Fruit fly (Drosophila melanogaster) whole organism, wandering third instar larva: ENCODE measurements around the gene Zip99C.

Source experiments
- Abd-B ChIP-seq: fragments of >200 bp; optimal IDR thresholded peaks from 2 replicates; lab custom pipeline; 2017; ENCODE audit warnings: missing biosample characterization, missing genetic modification characterization
- CG32264 ChIP-seq: fragments of 200-800 bp; sonication (Bioruptor generic); optimal IDR thresholded peaks from 2 replicates; lab custom pipeline; 2016; ENCODE audit warnings: missing biosample characterization, missing genetic modification characterization
- CG9705 ChIP-seq: fragments of 200-800 bp; sonication (Bioruptor generic); optimal IDR thresholded peaks from 2 replicates; lab custom pipeline; 2018; ENCODE audit warnings: missing biosample characterization, mild to moderate bottlenecking, missing genetic modification characterization
- CrebA ChIP-seq: fragments of 200-800 bp; sonication (Bioruptor generic); optimal IDR thresholded peaks from 2 replicates; lab custom pipeline; 2016; ENCODE audit warnings: missing biosample characterization, mild to moderate bottlenecking, missing genetic modification characterization, borderline replicate concordance
- Dfd ChIP-seq: fragments of >200 bp; optimal IDR thresholded peaks from 2 replicates; lab custom pipeline; 2017; ENCODE audit warnings: missing biosample characterization, missing genetic modification characterization
- Dif ChIP-seq: fragments of 200-275, 200-300 bp; sonication (Bioruptor generic); optimal IDR thresholded peaks from 2 replicates; lab custom pipeline; 2018; ENCODE audit warnings: missing biosample characterization, missing genetic modification characterization; ENCODE audit not compliant: partially characterized antibody
- HLH106 ChIP-seq: fragments of 200-800 bp; optimal IDR thresholded peaks from 3 replicates; lab custom pipeline; 2019; ENCODE audit warnings: missing biosample characterization, mild to moderate bottlenecking, missing genetic modification characterization, moderate library complexity
- Hnf4 ChIP-seq: fragments of 200-800 bp; sonication (Bioruptor generic); optimal IDR thresholded peaks from 2 replicates; lab custom pipeline; 2016; ENCODE audit warnings: missing biosample characterization, mild to moderate bottlenecking, missing genetic modification characterization
- Hr83 ChIP-seq: fragments of 200-300 bp; sonication (Bioruptor generic); optimal IDR thresholded peaks from 2 replicates; lab custom pipeline; 2016; ENCODE audit warnings: missing biosample characterization, mild to moderate bottlenecking, missing genetic modification characterization, moderate library complexity; ENCODE audit not compliant: poor library complexity, severe bottlenecking
- Jra ChIP-seq: sonication (Bioruptor generic); optimal IDR thresholded peaks from 2 replicates; lab custom pipeline; 2016; ENCODE audit warnings: missing biosample characterization, missing genetic modification characterization
- Mio ChIP-seq: sonication (Bioruptor generic); optimal IDR thresholded peaks from 2 replicates; lab custom pipeline; 2016; ENCODE audit warnings: missing biosample characterization, missing genetic modification characterization
- Myc ChIP-seq: fragments of >200 bp; optimal IDR thresholded peaks from 2 replicates; lab custom pipeline; 2017
- N ChIP-seq: fragments of >200 bp; optimal IDR thresholded peaks from 2 replicates; lab custom pipeline; 2018; ENCODE audit warnings: missing biosample characterization, missing external identifiers, missing genetic modification characterization
- OdsH ChIP-seq: fragments of 200-800 bp; sonication (Bioruptor generic); optimal IDR thresholded peaks from 2 replicates; lab custom pipeline; 2016; ENCODE audit warnings: missing biosample characterization, mild to moderate bottlenecking, missing genetic modification characterization
- Rel ChIP-seq, 2 experiments: fragments of 200-800 bp; sonication (Bioruptor generic) in 1 of 2; optimal IDR thresholded peaks; 2 replicates in 1 of 2; 3 replicates in 1 of 2; lab custom pipeline; 2016 to 2019; ENCODE audit warnings: mild to moderate bottlenecking in 2 of 2, missing biosample characterization in 2 of 2, missing genetic modification characterization in 2 of 2, moderate library complexity in 1 of 2
- Sp1 ChIP-seq: fragments of 200-800 bp; sonication (Bioruptor generic); optimal IDR thresholded peaks from 3 replicates; lab custom pipeline; 2019; ENCODE audit warnings: missing biosample characterization, mild to moderate bottlenecking, missing genetic modification characterization, moderate library complexity
- Vsx2 ChIP-seq: fragments of 200-300, 225-300 bp; sonication (Bioruptor generic); optimal IDR thresholded peaks from 2 replicates; lab custom pipeline; 2018; ENCODE audit warnings: missing biosample characterization, missing genetic modification characterization; ENCODE audit not compliant: partially characterized antibody
- br ChIP-seq: fragments of 200-800 bp; sonication (Bioruptor generic); optimal IDR thresholded peaks from 2 replicates; lab custom pipeline; 2016; ENCODE audit warnings: missing biosample characterization, missing genetic modification characterization
- brk ChIP-seq: fragments of 200-800 bp; sonication (Bioruptor generic); optimal IDR thresholded peaks from 2 replicates; lab custom pipeline; 2016; ENCODE audit warnings: missing biosample characterization, mild to moderate bottlenecking, missing genetic modification characterization
- dl ChIP-seq, 2 experiments: fragments of 175-275, 200-275 bp in 1 of 2; fragments of 200-275 bp in 1 of 2; sonication (Bioruptor generic); optimal IDR thresholded peaks; lab custom pipeline; 2018; ENCODE audit warnings: mild to moderate bottlenecking in 2 of 2, missing biosample characterization in 2 of 2, missing genetic modification characterization in 2 of 2, moderate library complexity in 2 of 2; ENCODE audit not compliant: partially characterized antibody in 2 of 2, insufficient read depth in 1 of 2
- dmrt93B ChIP-seq: fragments of 200-800 bp; sonication (Bioruptor generic); optimal IDR thresholded peaks from 2 replicates; lab custom pipeline; 2018; ENCODE audit warnings: missing biosample characterization, mild to moderate bottlenecking, missing genetic modification characterization
- dsf ChIP-seq: sonication (Bioruptor generic); optimal IDR thresholded peaks from 2 replicates; lab custom pipeline; 2016; ENCODE audit warnings: missing biosample characterization, missing genetic modification characterization, borderline replicate concordance
- ey ChIP-seq: fragments of 200-800 bp; sonication (Bioruptor generic); optimal IDR thresholded peaks from 2 replicates; lab custom pipeline; 2016; ENCODE audit warnings: missing biosample characterization, missing genetic modification characterization
- foxo ChIP-seq, 2 experiments: fragments of 200-800 bp; sonication (Bioruptor generic); optimal IDR thresholded peaks; 2 replicates in 1 of 2; 3 replicates in 1 of 2; lab custom pipeline; 2016 to 2017; ENCODE audit warnings: missing biosample characterization in 2 of 2, missing genetic modification characterization in 2 of 2
- fru ChIP-seq: fragments of 200-800 bp; sonication (Bioruptor generic); optimal IDR thresholded peaks from 3 replicates; lab custom pipeline; 2016; ENCODE audit warnings: missing biosample characterization, mild to moderate bottlenecking, missing genetic modification characterization
- jim ChIP-seq: fragments of 175-275, 200-325 bp; sonication (Bioruptor generic); optimal IDR thresholded peaks from 2 replicates; lab custom pipeline; 2016; ENCODE audit warnings: missing biosample characterization, mild to moderate bottlenecking, missing genetic modification characterization
- lola ChIP-seq: fragments of >200 bp; optimal IDR thresholded peaks from 2 replicates; lab custom pipeline; 2017; ENCODE audit warnings: missing biosample characterization, missing genetic modification characterization
- pan ChIP-seq: fragments of >200 bp; optimal IDR thresholded peaks from 2 replicates; lab custom pipeline; 2017
- psq ChIP-seq: fragments of 200-800 bp; sonication (Bioruptor generic); optimal IDR thresholded peaks from 3 replicates; lab custom pipeline; 2017; ENCODE audit warnings: missing biosample characterization, mild to moderate bottlenecking, missing genetic modification characterization, moderate library complexity
- rgr ChIP-seq: fragments of 200-800 bp; sonication (Bioruptor generic); optimal IDR thresholded peaks from 3 replicates; lab custom pipeline; 2016; ENCODE audit warnings: missing biosample characterization, mild to moderate bottlenecking, missing genetic modification characterization
- sage ChIP-seq: fragments of 200-800 bp; sonication (Bioruptor generic); optimal IDR thresholded peaks from 2 replicates; lab custom pipeline; 2016; ENCODE audit warnings: missing biosample characterization, mild to moderate bottlenecking, missing genetic modification characterization
- sv ChIP-seq: fragments of 200-800 bp; sonication (Bioruptor generic); optimal IDR thresholded peaks from 3 replicates; lab custom pipeline; 2016; ENCODE audit warnings: missing biosample characterization, missing genetic modification characterization
- tai ChIP-seq: sonication (Bioruptor generic); optimal IDR thresholded peaks from 2 replicates; lab custom pipeline; 2016; ENCODE audit warnings: missing biosample characterization, missing genetic modification characterization
- usp ChIP-seq: fragments of >200 bp; optimal IDR thresholded peaks from 2 replicates; lab custom pipeline; 2017; ENCODE audit warnings: missing biosample characterization, missing genetic modification characterization
- woc ChIP-seq: sonication (Bioruptor generic); optimal IDR thresholded peaks from 2 replicates; lab custom pipeline; 2016; ENCODE audit warnings: missing biosample characterization, mild to moderate bottlenecking, missing genetic modification characterization

The Zip99C gene

dm6 chr3R:29905164-29905563 is 36.5 kb upstream of the Zip99C start, which contains the start of gene CG15515:
CG15515 (plus strand) TSS chr3R:29905464.
- TF ChIP-seq sv (GFP tag; lab: Kevin White, UChicago) (no peak), Rel (GFP tag; optimal IDR thresholded peaks at IDR 0.05; lab: Kevin White, UChicago) (no peak), Rel (tag; optimal IDR thresholded peaks at IDR 0.05; lab: Kevin White, UChicago) (no peak), Dfd (no peak), CG32264 (GFP tag; lab: Kevin White, UChicago) (no peak), dl (GFP tag; optimal IDR thresholded peaks at IDR 0.05; lab: Kevin White, UChicago; ENCODE audit: insufficient read depth in 1 of 2, partially characterized antibody in 2 of 2) (no peak), Myc (lab: Kevin White, UChicago) (no peak), usp (GFP tag; lab: Kevin White, UChicago) (no peak), Hnf4 (no peak), rgr (GFP tag; lab: Kevin White, UChicago) (no peak), woc (GFP tag; lab: Kevin White, UChicago) (no peak), Vsx2 (GFP tag; lab: Kevin White, UChicago) (no peak), dsf (no peak), psq (GFP tag; lab: Kevin White, UChicago) (no peak), Mio (no peak), Abd-B (GFP tag; lab: Kevin White, UChicago) (no peak), br (GFP tag; lab: Kevin White, UChicago) (no peak), lola (no peak), OdsH (GFP tag; lab: Kevin White, UChicago) (no peak), fru (GFP tag; lab: Kevin White, UChicago) (no peak), Hr83 (GFP tag; lab: Kevin White, UChicago) (no peak)

- TF ChIP-seq dmrt93B (GFP tag; lab: Kevin White, UChicago) (no peak), HLH106 (tag; lab: Kevin White, UChicago) (no peak), Myc (lab: Kevin White, UChicago) (peak; percentile 44), Dfd (no peak), dl (GFP tag; optimal IDR thresholded peaks at IDR 0.05; lab: Kevin White, UChicago; ENCODE audit: insufficient read depth in 1 of 2, partially characterized antibody in 2 of 2) (peak in 1 of 2 experiments; percentile 7), Vsx2 (GFP tag; lab: Kevin White, UChicago) (peak; percentile 12), Dif (GFP tag; lab: Kevin White, UChicago) (peak; percentile 29), dsf (no peak)
Observed at dm6 chr3R:29903775-29904356, 35.2 kb upstream of the Zip99C start, which contains the start of gene CG15517. CG15517 (minus strand) TSS chr3R:29903825.

dm6 chr3R:29899635-29900034 is 30.9 kb upstream of the Zip99C start:
- no peak for TF ChIP-seq sage (GFP tag; lab: Kevin White, UChicago)
- TF ChIP-seq Mio: no peak
- TF ChIP-seq Abd-B (GFP tag; lab: Kevin White, UChicago): no peak
- TF ChIP-seq woc (GFP tag; lab: Kevin White, UChicago): no peak
- no peak for TF ChIP-seq Vsx2 (GFP tag; lab: Kevin White, UChicago)
- TF ChIP-seq tai (GFP tag; lab: Kevin White, UChicago): no peak
- TF ChIP-seq Hnf4: no peak
- no peak for TF ChIP-seq usp (GFP tag; lab: Kevin White, UChicago)
- no peak for TF ChIP-seq OdsH (GFP tag; lab: Kevin White, UChicago)
- TF ChIP-seq psq (GFP tag; lab: Kevin White, UChicago): no peak
- no peak for TF ChIP-seq Rel (GFP tag; optimal IDR thresholded peaks at IDR 0.05; lab: Kevin White, UChicago)
- no peak for TF ChIP-seq Rel (tag; optimal IDR thresholded peaks at IDR 0.05; lab: Kevin White, UChicago)
- no peak for TF ChIP-seq Hr83 (GFP tag; lab: Kevin White, UChicago)
- TF ChIP-seq Dif (GFP tag; lab: Kevin White, UChicago): no peak
- no peak for TF ChIP-seq N (GFP tag; lab: Kevin White, UChicago)

dm6 chr3R:29898588-29898987 is 29.9 kb upstream of the Zip99C start:
- TF ChIP-seq woc (GFP tag; lab: Kevin White, UChicago) (no peak), jim (GFP tag; lab: Kevin White, UChicago) (no peak), pan (no peak), Sp1 (GFP tag; lab: Kevin White, UChicago) (no peak), Vsx2 (GFP tag; lab: Kevin White, UChicago) (no peak), CG9705 (GFP tag; lab: Kevin White, UChicago) (no peak), br (GFP tag; lab: Kevin White, UChicago) (no peak), Hr83 (GFP tag; lab: Kevin White, UChicago) (no peak), brk (no peak), Jra (GFP tag; lab: Kevin White, UChicago) (no peak), rgr (GFP tag; lab: Kevin White, UChicago) (no peak), lola (no peak), dmrt93B (GFP tag; lab: Kevin White, UChicago) (no peak), CrebA (GFP tag; lab: Kevin White, UChicago) (no peak), foxo (GFP tag; optimal IDR thresholded peaks at IDR 0.05; lab: Kevin White, UChicago) (no peak), Dfd (no peak), Abd-B (GFP tag; lab: Kevin White, UChicago) (no peak), ey (GFP tag; lab: Kevin White, UChicago) (no peak)
